Worm (Caenorhabditis elegans) whole organism, L4 larva: Measurements from ENCODE around the gene enu-3.6.

Source experiments
- F37D6.2 ChIP-seq: sonication (generic microtip); optimal IDR thresholded peaks from 2 replicates; lab custom pipeline; 2016; ENCODE audit warnings: mild to moderate bottlenecking, missing genetic modification characterization, missing compliant biosample characterization
- F49E8.2 ChIP-seq: sonication (generic microtip); optimal IDR thresholded peaks from 2 replicates; lab custom pipeline; 2016; ENCODE audit warnings: missing compliant biosample characterization, mild to moderate bottlenecking, missing genetic modification characterization, borderline replicate concordance
- Y5F2A.4 ChIP-seq: fragments of 200-800 bp; sonication (Bioruptor generic); optimal IDR thresholded peaks from 2 replicates; lab custom pipeline; 2018; ENCODE audit warnings: mild to moderate bottlenecking, missing genetic modification characterization, missing compliant biosample characterization
- Y75B8A.6 ChIP-seq: fragments of 200-800 bp; sonication (Bioruptor generic); IDR thresholded peaks from 2 replicates; pipeline ENCODE4 v1.3.6; 2022; ENCODE audit warnings: missing genetic modification reagents, missing genetic modification characterization, missing compliant biosample characterization
- aha-1 ChIP-seq: fragments of 150-350 bp; peaks from one replicate; lab custom pipeline; 2014; ENCODE audit warnings: missing biosample characterization, missing genetic modification characterization
- ama-1 ChIP-seq: fragments of 150-350 bp; optimal IDR thresholded peaks from 2 replicates; lab custom pipeline; 2014; ENCODE audit warnings: inconsistent platforms, mixed read lengths
- ctbp-1 ChIP-seq: fragments of 200-800 bp; sonication (Bioruptor generic); IDR thresholded peaks from 2 replicates; pipeline ENCODE4 v1.3.6; 2022; ENCODE audit warnings: missing genetic modification reagents, missing genetic modification characterization, missing compliant biosample characterization
- dmd-8 ChIP-seq: fragments of 200-800 bp; sonication (Bioruptor generic); IDR thresholded peaks from 2 replicates; pipeline ENCODE4 v1.3.6; 2022; ENCODE audit warnings: missing genetic modification characterization, missing compliant biosample characterization
- dve-1 ChIP-seq: sonication (generic microtip); optimal IDR thresholded peaks from 2 replicates; lab custom pipeline; 2017; ENCODE audit warnings: antibody characterized with exemption, mild to moderate bottlenecking, missing genetic modification characterization, missing compliant biosample characterization; ENCODE audit not compliant: insufficient read depth
- egl-27 ChIP-seq: sonication (generic microtip); optimal IDR thresholded peaks from 3 replicates; lab custom pipeline; 2017; ENCODE audit warnings: missing biosample characterization, missing genetic modification reagents, missing genetic modification characterization
- fkh-10 ChIP-seq: fragments of 150-350 bp; optimal IDR thresholded peaks from 2 replicates; lab custom pipeline; 2014; ENCODE audit warnings: missing biosample characterization, missing genetic modification reagents, missing genetic modification characterization
- hif-1 ChIP-seq, 2 experiments: sonication (generic microtip); optimal IDR thresholded peaks; 2 replicates each; lab custom pipeline; 2016 to 2017; ENCODE audit warnings: missing compliant biosample characterization in 2 of 2, missing genetic modification characterization in 2 of 2, missing genetic modification reagents in 2 of 2, missing genotype in 2 of 2, mild to moderate bottlenecking in 1 of 2
- hlh-11 ChIP-seq: fragments of 200-800 bp; sonication (Bioruptor generic); optimal IDR thresholded peaks from 2 replicates; lab custom pipeline; 2018; ENCODE audit warnings: mild to moderate bottlenecking, missing genetic modification characterization, missing compliant biosample characterization
- lim-7 ChIP-seq: fragments of 200-800 bp; sonication (Bioruptor generic); IDR thresholded peaks from 2 replicates; pipeline ENCODE4 v1.3.6; 2022; ENCODE audit warnings: missing genetic modification characterization, missing compliant biosample characterization
- lin-15B ChIP-seq: fragments of 150-350 bp; sonication (generic microtip); optimal IDR thresholded peaks from 3 replicates; lab custom pipeline; 2014; ENCODE audit warnings: missing biosample characterization, missing genetic modification characterization
- lin-38 ChIP-seq: fragments of 200-800 bp; sonication (Bioruptor generic); IDR thresholded peaks from 2 replicates; pipeline ENCODE4 v1.3.6; 2022; ENCODE audit warnings: missing genetic modification reagents, missing genetic modification characterization, missing compliant biosample characterization
- madf-5 ChIP-seq, 2 experiments: fragments of 200-800 bp; sonication (Bioruptor generic); IDR thresholded peaks; 2 replicates each; pipeline ENCODE4 v1.3.6; 2022; ENCODE audit warnings: missing compliant biosample characterization in 2 of 2, missing genetic modification characterization in 2 of 2
- madf-9 ChIP-seq: fragments of 200-800 bp; sonication (Bioruptor generic); conservative IDR thresholded peaks from 2 replicates; pipeline ENCODE4 v1.3.6; 2022; ENCODE audit warnings: missing genetic modification reagents, missing genetic modification characterization, missing compliant biosample characterization
- mdl-1 ChIP-seq, 2 experiments: fragments of 150-350 bp in 1 of 2; sonication (generic microtip) in 1 of 2; optimal IDR thresholded peaks; 2 replicates each; lab custom pipeline; 2014 to 2017; ENCODE audit warnings: missing biosample characterization in 2 of 2, missing genetic modification characterization in 2 of 2
- mep-1 ChIP-seq: fragments of 150-350 bp; sonication (generic microtip); optimal IDR thresholded peaks from 3 replicates; lab custom pipeline; 2014; ENCODE audit warnings: missing biosample characterization, missing genetic modification characterization
- mes-2 ChIP-seq: sonication (generic microtip); optimal IDR thresholded peaks from 2 replicates; lab custom pipeline; 2016; ENCODE audit warnings: missing genotype, mild to moderate bottlenecking, missing genetic modification characterization, missing compliant biosample characterization; ENCODE audit not compliant: poor library complexity, severe bottlenecking
- nhr-10 ChIP-seq: fragments of 150-350 bp; optimal IDR thresholded peaks from 2 replicates; lab custom pipeline; 2014; ENCODE audit warnings: missing biosample characterization, missing genetic modification characterization
- nhr-102 ChIP-seq: sonication (generic microtip); optimal IDR thresholded peaks from 2 replicates; lab custom pipeline; 2016; ENCODE audit warnings: mild to moderate bottlenecking, missing genetic modification characterization, moderate library complexity, missing compliant biosample characterization
- nhr-11 ChIP-seq: fragments of 150-350 bp; optimal IDR thresholded peaks from 2 replicates; lab custom pipeline; 2014; ENCODE audit warnings: missing biosample characterization, missing genetic modification characterization
- nhr-111 ChIP-seq: fragments of 200-800 bp; sonication (Bioruptor generic); optimal IDR thresholded peaks from 2 replicates; lab custom pipeline; 2018; ENCODE audit warnings: mild to moderate bottlenecking, missing genetic modification characterization, missing compliant biosample characterization
- nhr-25 ChIP-seq: sonication (generic microtip); optimal IDR thresholded peaks from 2 replicates; lab custom pipeline; 2017; ENCODE audit warnings: missing genetic modification characterization, mild to moderate bottlenecking, missing compliant biosample characterization, antibody characterized with exemption, moderate library complexity, borderline replicate concordance; ENCODE audit not compliant: insufficient read depth
- nhr-42 ChIP-seq: fragments of 200-800 bp; sonication (Bioruptor generic); IDR thresholded peaks from 2 replicates; pipeline ENCODE4 v1.3.6; 2022; ENCODE audit warnings: missing genetic modification characterization, missing compliant biosample characterization
- nhr-6 ChIP-seq: fragments of 150-350 bp; optimal IDR thresholded peaks from 2 replicates; lab custom pipeline; 2014; ENCODE audit warnings: missing biosample characterization, missing genetic modification characterization
- nhr-77 ChIP-seq: fragments of 150-350 bp; optimal IDR thresholded peaks from 2 replicates; lab custom pipeline; 2014; ENCODE audit warnings: missing biosample characterization, missing genetic modification characterization
- pha-4 ChIP-seq, 2 experiments: fragments of 150-350 bp in 1 of 2; fragments of 200-800 bp in 1 of 2; sonication (Bioruptor generic) in 1 of 2; IDR thresholded peaks in 1 of 2; optimal IDR thresholded peaks in 1 of 2; 2 replicates each; pipeline versions ENCODE4 v1.3.6 to Lab custom; 2014 to 2022; ENCODE audit warnings: missing genetic modification characterization in 2 of 2, missing genetic modification reagents in 2 of 2, missing biosample characterization in 1 of 2, missing compliant biosample characterization in 1 of 2
- pqm-1 ChIP-seq: sonication (generic microtip); optimal IDR thresholded peaks from 2 replicates; lab custom pipeline; 2017; ENCODE audit warnings: missing biosample characterization, missing genetic modification characterization
- rbr-2 ChIP-seq: sonication (generic microtip); optimal IDR thresholded peaks from 2 replicates; lab custom pipeline; 2016; ENCODE audit warnings: missing genotype, missing genetic modification characterization, missing compliant biosample characterization
- sdz-12 ChIP-seq: fragments of 200-800 bp; sonication (Bioruptor generic); optimal IDR thresholded peaks from 2 replicates; lab custom pipeline; 2018; ENCODE audit warnings: mild to moderate bottlenecking, missing genetic modification characterization, missing compliant biosample characterization
- skn-1 ChIP-seq: fragments of 150-350 bp; optimal IDR thresholded peaks from 2 replicates; lab custom pipeline; 2014; ENCODE audit warnings: missing biosample characterization, missing genetic modification characterization
- snpc-1.2 ChIP-seq: fragments of 200-800 bp; sonication (Bioruptor generic); IDR thresholded peaks from 2 replicates; pipeline ENCODE4 v1.3.6; 2022; ENCODE audit warnings: missing genetic modification reagents, missing genetic modification characterization, missing compliant biosample characterization
- snpc-4 ChIP-seq: fragments of 150-350 bp; optimal IDR thresholded peaks from 2 replicates; lab custom pipeline; 2014; ENCODE audit warnings: missing biosample characterization, missing genetic modification characterization
- spr-1 ChIP-seq: sonication (generic microtip); optimal IDR thresholded peaks from 2 replicates; lab custom pipeline; 2016; ENCODE audit warnings: mild to moderate bottlenecking, missing genetic modification characterization, missing compliant biosample characterization
- spr-3 ChIP-seq: fragments of 200-800 bp; sonication (Bioruptor generic); optimal IDR thresholded peaks from 2 replicates; lab custom pipeline; 2018; ENCODE audit warnings: mild to moderate bottlenecking, missing genetic modification characterization, missing compliant biosample characterization
- tag-97 ChIP-seq: fragments of 200-800 bp; sonication (Bioruptor generic); IDR thresholded peaks from 2 replicates; pipeline ENCODE4 v1.3.6; 2022; ENCODE audit warnings: missing genetic modification characterization, missing compliant biosample characterization
- unc-130 ChIP-seq: sonication (generic microtip); optimal IDR thresholded peaks from 2 replicates; lab custom pipeline; 2016; ENCODE audit warnings: missing genetic modification reagents, missing genetic modification characterization, missing compliant biosample characterization
- unc-62 ChIP-seq, 3 experiments: fragments of 150-350 bp in 1 of 3; sonication (generic microtip); optimal IDR thresholded peaks in 2 of 3; peaks in 1 of 3; 1 replicate in 1 of 3; 2 replicates in 2 of 3; lab custom pipeline; 2014 to 2017; ENCODE audit warnings: missing biosample characterization in 3 of 3, missing genetic modification characterization in 3 of 3, missing genetic modification reagents in 3 of 3, missing genotype in 1 of 3
- vab-7 ChIP-seq: fragments of 200-800 bp; sonication (Bioruptor generic); IDR thresholded peaks from 2 replicates; pipeline ENCODE4 v1.3.6; 2022; ENCODE audit warnings: missing genetic modification reagents, missing genetic modification characterization, missing compliant biosample characterization
- zfp-3 ChIP-seq: fragments of 200-800 bp; sonication (Bioruptor generic); conservative IDR thresholded peaks from 2 replicates; pipeline ENCODE4 v1.3.6; 2022; ENCODE audit warnings: missing genetic modification reagents, missing genetic modification characterization, missing compliant biosample characterization
- ztf-7 ChIP-seq: fragments of 150-350 bp; optimal IDR thresholded peaks from 2 replicates; lab custom pipeline; 2014; ENCODE audit warnings: missing biosample characterization, missing genetic modification characterization

Gene enu-3.6

ce11 chrIII:10739902-10740301 is 10.3 kb upstream of the enu-3.6 start (continued):
- TF ChIP-seq unc-62 (GFP tag; optimal IDR thresholded peaks at IDR 0.05 in 1 of 2; lab: Kevin White, UChicago) (peak in 1 of 2 experiments; percentile 88), unc-62 (tag; optimal IDR thresholded peaks at IDR 0.05; lab: Kevin White, UChicago) (no peak), pqm-1 (tag; lab: Kevin White, UChicago) (peak; percentile 13), nhr-77 (tag; lab: Kevin White, UChicago) (no peak), nhr-6 (tag; lab: Kevin White, UChicago) (peak; percentile 39), hlh-11 (peak; percentile 71), nhr-102 (peak; percentile 23), zfp-3 (GFP tag; lab: Robert Waterston, UW) (0 out of 2 replicates have a peak, but pooled peaks have one; percentile 49), dve-1 (tag; lab: Kevin White, UChicago) (peak; percentile 60), rbr-2 (tag; lab: Kevin White, UChicago) (peak; percentile 61), nhr-11 (peak; percentile 50)

- TF ChIP-seq F49E8.2 (tag; lab: Kevin White, UChicago) (peak; percentile 8), pha-4 (GFP tag; IDR thresholded peaks at IDR 0.05; lab: Robert Waterston, UW) (0 out of 2 replicates have a peak, but pooled peaks have one; percentile 12), pha-4 (tag; optimal IDR thresholded peaks at IDR 0.05; lab: Kevin White, UChicago) (no peak), Y75B8A.6 (GFP tag; lab: Robert Waterston, UW) (0 out of 2 replicates have a peak, but pooled peaks have one; percentile 39), lim-7 (0 out of 2 replicates have a peak, but pooled peaks have one; percentile 5), spr-3 (GFP tag; lab: Kevin White, UChicago) (no peak), nhr-77 (tag; lab: Kevin White, UChicago) (no peak), sdz-12 (GFP tag; lab: Kevin White, UChicago) (no peak), Y5F2A.4 (GFP tag; lab: Kevin White, UChicago) (no peak), nhr-42 (0 out of 2 replicates have a peak, but pooled peaks have one; percentile 48), lin-38 (peak; percentile 63), ama-1 (lab: Kevin White, UChicago) (peak; percentile 41)
- TF ChIP-seq, all 104 proteins: peak for 7
These were observed 9.7 kb upstream of the enu-3.6 start, which contains the start of gene K01G5.8 for ce11 chrIII:10740518-10740917. Gene K01G5.8, minus strand, starts transcription at chrIII:10740772.

- TF ChIP-seq skn-1 (tag; lab: Kevin White, UChicago) (no peak), pqm-1 (tag; lab: Kevin White, UChicago) (peak; percentile 86), madf-5 (GFP tag; IDR thresholded peaks at IDR 0.05; lab: Robert Waterston, UW) (no peak), nhr-25 (tag; lab: Kevin White, UChicago) (peak; percentile 71), ctbp-1 (GFP tag; lab: Robert Waterston, UW) (no peak), ztf-7 (tag; lab: Kevin White, UChicago) (no peak), hif-1 (tag; optimal IDR thresholded peaks at IDR 0.05; lab: Kevin White, UChicago) (peak in 1 of 2 experiments; percentile 71), tag-97 (GFP tag; lab: Robert Waterston, UW) (no peak), spr-1 (tag; lab: Kevin White, UChicago) (peak; percentile 18), F37D6.2 (tag; lab: Kevin White, UChicago) (no peak), nhr-42 (0 out of 2 replicates have a peak, but pooled peaks have one; percentile 53), mep-1 (peak; percentile 86), madf-9 (peak; percentile 83; the same call in 1 of the 2 replicates), spr-3 (GFP tag; lab: Kevin White, UChicago) (no peak), F49E8.2 (tag; lab: Kevin White, UChicago) (peak; percentile 89), aha-1 (peak; percentile 89), snpc-1.2 (GFP tag; lab: Robert Waterston, UW) (0 out of 2 replicates have a peak, but pooled peaks have one; percentile 48), lin-38 (peak; percentile 99), mdl-1 (tag; optimal IDR thresholded peaks at IDR 0.05; lab: Kevin White, UChicago) (peak; percentile 29 to 88), snpc-4 (tag; lab: Kevin White, UChicago) (no peak), egl-27 (tag; lab: Kevin White, UChicago) (no peak), fkh-10 (no peak), vab-7 (no peak), nhr-111 (GFP tag; lab: Kevin White, UChicago) (no peak), nhr-10 (tag; lab: Kevin White, UChicago) (peak; percentile 68), dmd-8 (GFP tag; lab: Robert Waterston, UW) (no peak), lin-15B (tag; lab: Kevin White, UChicago) (peak; percentile 24), mes-2 (tag; lab: Kevin White, UChicago) (peak; percentile 82), unc-130 (peak; percentile 95)
These were observed 7.8 kb upstream of the enu-3.6 start, which contains the start of the genes tbb-1 and rib-2 for ce11 chrIII:10742382-10742860. Gene tbb-1, minus strand, starts transcription at chrIII:10742432. Gene rib-2, plus strand, starts transcription at chrIII:10742810.
